Worm (Caenorhabditis elegans): ENCODE data around the gene F36D3.8.

Gene F36D3.8

ce11 chrV:16539666-16540065, 12.7 kb downstream of the F36D3.8 start:
- TF ChIP-seq ceh-27 (GFP tag; optimal IDR thresholded peaks at IDR 0.05) (no peak), F55B11.4 (tag; optimal IDR thresholded peaks at IDR 0.05; ENCODE audit: borderline replicate concordance, insufficient read depth) (no peak), dpl-1 (GFP tag; optimal IDR thresholded peaks at IDR 0.05) (no peak), aptf-2 (GFP tag; conservative IDR thresholded peaks at IDR 0.05) (no peak), ceh-58 (GFP tag; IDR thresholded peaks at IDR 0.05) (no peak), chd-7 (tag; optimal IDR thresholded peaks at IDR 0.05) (no peak), him-1 (tag; optimal IDR thresholded peaks at IDR 0.05) (no peak), ztf-3 (GFP tag; optimal IDR thresholded peaks at IDR 0.05) (no peak), xnd-1 (tag; optimal IDR thresholded peaks at IDR 0.05) (no peak), sdz-38 (tag; optimal IDR thresholded peaks at IDR 0.05) (no peak), nhr-120 (GFP tag; IDR thresholded peaks at IDR 0.05) (no peak), F37B4.10 (GFP tag; IDR thresholded peaks at IDR 0.05) (no peak)

ce11 chrV:16540657-16541056, 13.7 kb downstream of the F36D3.8 start:
- no peak for TF ChIP-seq rpc-1 (optimal IDR thresholded peaks at IDR 0.05)
- TF ChIP-seq rpc-1 (tag; optimal IDR thresholded peaks at IDR 0.05), result no peak
- TF ChIP-seq F23B12.7 (tag; optimal IDR thresholded peaks at IDR 0.05; ENCODE audit: insufficient read depth), result no peak
- TF ChIP-seq ZK185.1 (tag; optimal IDR thresholded peaks at IDR 0.05; ENCODE audit: poor library complexity, severe bottlenecking), result no peak
- TF ChIP-seq chd-7 (tag; optimal IDR thresholded peaks at IDR 0.05), result no peak
- TF ChIP-seq sdz-38 (tag; optimal IDR thresholded peaks at IDR 0.05), result no peak
- TF ChIP-seq snpc-4 (GFP tag; optimal IDR thresholded peaks at IDR 0.05), result no peak
- no peak for TF ChIP-seq snpc-4 (tag; optimal IDR thresholded peaks at IDR 0.05)
- no peak for TF ChIP-seq lir-1 (GFP tag; conservative IDR thresholded peaks at IDR 0.05)
- TF ChIP-seq snpc-3.4 (tag; optimal IDR thresholded peaks at IDR 0.05), result no peak
- TF ChIP-seq nhr-179 (tag; optimal IDR thresholded peaks at IDR 0.05), result no peak
- no peak for TF ChIP-seq let-607 (tag; optimal IDR thresholded peaks at IDR 0.05)
- no peak for TF ChIP-seq Y95B8A.8 (GFP tag; IDR thresholded peaks at IDR 0.05)
- no peak for TF ChIP-seq tlf-1 (GFP tag; optimal IDR thresholded peaks at IDR 0.05)
- TF ChIP-seq rec-8 (tag; optimal IDR thresholded peaks at IDR 0.05), result no peak
- TF ChIP-seq lin-35 (GFP tag; optimal IDR thresholded peaks at IDR 0.05), result no peak

DNA sequence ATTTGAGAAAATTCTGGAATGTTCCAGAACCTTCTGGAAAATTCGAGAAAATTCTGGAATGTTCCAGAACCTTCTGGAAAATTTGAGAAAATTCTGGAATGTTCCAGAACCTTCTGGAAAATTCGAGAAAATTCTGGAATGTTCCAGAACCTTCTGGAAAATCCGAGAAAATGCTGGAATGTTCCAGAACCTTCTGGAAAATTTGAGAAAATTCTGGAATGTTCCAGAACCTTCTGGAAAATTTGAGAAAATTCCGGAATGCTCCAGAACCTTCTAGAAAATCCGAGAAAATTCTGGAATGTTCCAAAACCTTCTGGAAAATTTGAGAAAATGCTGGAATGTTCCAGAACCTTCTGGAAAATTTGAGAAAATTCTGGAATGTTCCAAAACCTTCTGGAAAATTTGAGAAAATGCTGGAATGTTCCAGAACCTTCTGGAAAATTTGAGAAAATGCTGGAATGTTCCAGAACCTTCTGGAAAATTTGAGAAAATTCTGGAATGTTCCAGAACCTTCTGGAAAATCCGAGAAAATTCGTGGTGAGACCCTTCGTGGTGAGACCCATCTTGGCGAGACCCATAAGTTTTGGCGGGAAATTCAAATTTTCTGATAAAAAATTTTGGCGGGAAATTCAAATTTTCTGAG, 21.2 kb downstream of the F36D3.8 start:
- TF ChIP-seq pbrm-1 (GFP tag; IDR thresholded peaks at IDR 0.05) (0 out of 2 replicates have a peak, but pooled peaks have one; percentile 13), madf-6 (GFP tag; IDR thresholded peaks at IDR 0.05) (peak; percentile 30; the same call in 1 of the 2 replicates), hsf-1 (GFP tag; IDR thresholded peaks at IDR 0.05) (peak; percentile 96), dox-1 (GFP tag; IDR thresholded peaks at IDR 0.05) (peak; percentile 74), egrh-3 (GFP tag; IDR thresholded peaks at IDR 0.05) (peak; percentile 13)

DNA sequence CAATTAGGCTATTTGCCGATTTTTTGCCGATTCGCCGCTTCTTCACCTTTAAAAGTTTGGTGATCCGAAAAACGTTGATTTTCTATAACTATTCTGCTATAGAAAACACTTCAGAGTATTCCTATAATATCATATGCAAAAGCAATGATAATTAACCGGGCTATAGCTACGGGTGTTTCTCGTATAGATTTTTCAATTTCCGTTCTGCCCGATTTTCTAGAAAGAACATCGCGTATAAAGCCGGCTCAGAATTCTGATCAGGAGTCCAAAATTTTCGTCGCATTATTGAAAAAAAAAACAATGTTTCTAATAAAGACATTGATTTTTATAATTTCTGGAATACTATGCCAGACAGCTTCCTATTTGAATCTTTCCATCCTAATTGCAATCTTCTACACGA, 23.7 kb downstream of the F36D3.8 start, which contains the start of gene srbc-65:
Gene srbc-65, plus strand, starts transcription at position 301 of the 400 bp plus-strand sequence.
- TF ChIP-seq pbrm-1 (GFP tag; IDR thresholded peaks at IDR 0.05), result no peak
- TF ChIP-seq hsf-1 (GFP tag; IDR thresholded peaks at IDR 0.05), result no peak
- no peak for TF ChIP-seq ceh-58 (GFP tag; IDR thresholded peaks at IDR 0.05)
- no peak for TF ChIP-seq snpc-1.3 (tag; optimal IDR thresholded peaks at IDR 0.05; ENCODE audit: insufficient read depth)
- no peak for TF ChIP-seq Y53G8AR.9 (GFP tag; conservative IDR thresholded peaks at IDR 0.05)
- TF ChIP-seq ceh-27 (GFP tag; optimal IDR thresholded peaks at IDR 0.05), result no peak
- TF ChIP-seq ZK185.1 (tag; optimal IDR thresholded peaks at IDR 0.05; ENCODE audit: poor library complexity, severe bottlenecking), result no peak
- no peak for TF ChIP-seq rec-8 (tag; optimal IDR thresholded peaks at IDR 0.05)
- TF ChIP-seq hmg-1.2 (GFP tag; IDR thresholded peaks at IDR 0.05), result no peak

Measured in whole organism, young adult.